Fruit fly (Drosophila melanogaster): Measurements from ENCODE around the gene CG7227.

Gene CG7227

DNA sequence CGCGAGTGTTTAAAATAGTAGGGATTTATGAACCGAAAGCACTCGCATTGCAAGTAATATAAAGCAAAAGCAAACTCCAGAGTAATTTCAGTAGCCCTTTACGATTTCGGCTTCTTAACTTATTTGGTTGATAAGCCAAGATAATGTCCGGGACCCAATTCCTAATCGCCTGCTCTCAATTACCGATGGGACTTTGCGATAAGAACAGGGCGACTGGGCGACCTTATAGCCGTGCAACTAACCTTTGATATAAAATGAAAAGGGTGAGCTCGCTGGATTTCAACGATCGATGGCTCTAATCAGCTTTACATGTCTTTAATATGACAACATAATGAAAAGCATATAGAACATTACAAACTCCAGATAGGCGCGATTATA lies at the start of gene CG7227:
TSS of gene CG7227 (minus strand) at position 72 of the 378 bp plus-strand sequence.
- TF ChIP-seq Dll (optimal IDR thresholded peaks at IDR 0.05), result no peak
- TF ChIP-seq CG8478 (optimal IDR thresholded peaks at IDR 0.05), result no peak
- no peak for TF ChIP-seq usp (GFP tag; optimal IDR thresholded peaks at IDR 0.05)
- TF ChIP-seq psq (optimal IDR thresholded peaks at IDR 0.05), result no peak
- TF ChIP-seq EcR (GFP tag; optimal IDR thresholded peaks at IDR 0.05), result no peak
- no peak for TF ChIP-seq pan (optimal IDR thresholded peaks at IDR 0.05)

DNA sequence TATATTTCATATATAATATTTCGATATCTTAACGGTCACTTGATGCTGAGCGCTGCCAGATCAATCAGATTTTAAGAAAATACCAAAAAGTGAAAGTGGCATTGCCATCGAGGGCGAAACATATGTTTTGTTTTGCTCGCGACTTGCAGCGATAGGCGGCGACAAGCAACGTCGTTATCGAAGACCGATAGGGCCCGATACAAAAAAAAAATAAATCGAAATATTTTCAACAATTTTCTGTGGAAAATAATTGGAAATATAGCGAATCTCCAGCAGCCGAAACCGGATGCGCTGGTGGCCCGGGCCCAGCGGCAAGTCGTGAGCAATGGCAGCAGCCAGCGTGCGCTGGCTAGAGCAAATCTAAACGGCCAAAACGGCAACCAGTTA lies 45.3 kb upstream of the CG7227 start, which contains the start of gene Megf8:
TSS of gene Megf8 (plus strand) at position 190 of the 387 bp plus-strand sequence.
- TF ChIP-seq Dll (optimal IDR thresholded peaks at IDR 0.05) (no peak), EcR (GFP tag; optimal IDR thresholded peaks at IDR 0.05) (no peak), pan (optimal IDR thresholded peaks at IDR 0.05) (no peak), CG8478 (optimal IDR thresholded peaks at IDR 0.05) (no peak), psq (optimal IDR thresholded peaks at IDR 0.05) (no peak), usp (GFP tag; optimal IDR thresholded peaks at IDR 0.05) (no peak)

dm6 chr2L:8042645-8043281 lies 44.8 kb upstream of the CG7227 start, which contains the start of gene RpL36A:
RpL36A (minus strand) TSS chr2L:8042909.
- TF ChIP-seq EcR (GFP tag; optimal IDR thresholded peaks at IDR 0.05), result no peak
- no peak for TF ChIP-seq Dll (optimal IDR thresholded peaks at IDR 0.05)
- no peak for TF ChIP-seq usp (GFP tag; optimal IDR thresholded peaks at IDR 0.05)
- TF ChIP-seq CG8478 (optimal IDR thresholded peaks at IDR 0.05), result no peak
- TF ChIP-seq pan (optimal IDR thresholded peaks at IDR 0.05), result no peak
- TF ChIP-seq psq (optimal IDR thresholded peaks at IDR 0.05), result no peak

DNA sequence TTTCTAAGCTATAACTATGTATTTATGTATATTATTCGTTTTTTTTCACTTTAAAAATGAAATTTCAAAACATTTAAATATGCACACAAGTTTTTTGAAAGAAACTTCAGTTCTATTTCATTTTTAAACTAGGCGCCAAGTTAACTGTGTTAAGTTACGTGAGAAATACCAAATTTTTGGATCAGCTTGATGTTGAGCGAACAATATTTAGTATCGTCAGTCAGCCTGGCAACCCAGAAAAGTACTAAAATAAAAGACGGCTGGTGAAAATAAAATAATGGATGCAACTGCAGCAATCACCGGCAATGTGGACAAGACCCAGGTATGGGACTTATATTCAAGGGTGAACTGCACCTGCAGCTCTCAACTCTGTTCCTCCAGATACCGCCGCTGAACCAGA lies 42.9 kb upstream of the CG7227 start, which contains the start of gene CCDC53:
TSS of gene CCDC53 (plus strand) at position 235 of the 400 bp plus-strand sequence.
- TF ChIP-seq Dll (optimal IDR thresholded peaks at IDR 0.05), result no peak
- no peak for TF ChIP-seq usp (GFP tag; optimal IDR thresholded peaks at IDR 0.05)
- TF ChIP-seq pan (optimal IDR thresholded peaks at IDR 0.05), result no peak
- TF ChIP-seq EcR (GFP tag; optimal IDR thresholded peaks at IDR 0.05), result no peak
- no peak for TF ChIP-seq CG8478 (optimal IDR thresholded peaks at IDR 0.05)
- no peak for TF ChIP-seq psq (optimal IDR thresholded peaks at IDR 0.05)

DNA sequence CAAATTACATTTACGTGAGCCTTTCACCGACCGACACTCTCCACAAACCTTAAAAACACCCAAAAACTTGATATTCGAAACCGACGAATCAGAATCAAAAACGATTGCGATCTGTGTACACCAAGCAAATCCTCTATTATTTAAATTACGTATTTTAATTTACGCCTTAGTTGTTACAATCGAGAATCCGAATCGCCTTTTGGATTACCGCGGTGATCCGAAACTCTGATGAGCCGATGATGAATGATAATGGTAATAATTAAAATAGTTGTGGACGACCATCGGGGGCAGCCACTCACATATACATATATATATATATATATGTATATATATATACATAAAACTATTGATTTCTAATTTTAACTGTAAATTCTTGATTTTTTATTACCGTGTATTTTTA lies 41.7 kb upstream of the CG7227 start, which contains the start of gene CG7367:
TSS of gene CG7367 (minus strand) at position 101 of the 400 bp plus-strand sequence.
- no peak for TF ChIP-seq usp (GFP tag; optimal IDR thresholded peaks at IDR 0.05)
- TF ChIP-seq Dll (optimal IDR thresholded peaks at IDR 0.05), result no peak

- TF ChIP-seq CG8478 (optimal IDR thresholded peaks at IDR 0.05), result no peak
- TF ChIP-seq pan (optimal IDR thresholded peaks at IDR 0.05), result no peak
- no peak for TF ChIP-seq usp (GFP tag; optimal IDR thresholded peaks at IDR 0.05)
- no peak for TF ChIP-seq EcR (GFP tag; optimal IDR thresholded peaks at IDR 0.05)
- TF ChIP-seq Dll (optimal IDR thresholded peaks at IDR 0.05), result no peak
- TF ChIP-seq psq (optimal IDR thresholded peaks at IDR 0.05), result no peak
Observed at dm6 chr2L:8034734-8035133, 36.8 kb upstream of the CG7227 start.

DNA sequence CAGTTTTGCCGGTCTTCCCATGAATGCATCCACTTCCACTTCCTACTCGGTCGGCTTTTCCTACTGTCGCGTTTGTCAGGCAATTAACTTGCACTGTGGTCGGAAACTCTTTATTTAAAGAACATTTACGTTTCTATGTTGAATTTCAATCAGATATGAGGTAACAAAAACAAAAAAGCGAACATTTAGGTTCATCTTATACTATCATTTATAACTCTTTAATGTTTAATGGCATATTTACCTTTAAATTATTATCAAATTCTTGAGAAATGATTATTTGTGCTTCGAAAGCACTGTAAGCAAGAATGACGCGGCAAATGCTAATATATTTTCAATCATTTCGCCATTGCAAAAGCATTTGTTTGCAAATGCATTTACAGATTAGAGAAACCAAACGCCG lies 35.8 kb upstream of the CG7227 start:
- TF ChIP-seq CG8478 (optimal IDR thresholded peaks at IDR 0.05) (no peak), psq (optimal IDR thresholded peaks at IDR 0.05) (no peak), pan (optimal IDR thresholded peaks at IDR 0.05) (no peak)

dm6 chr2L:8031588-8031987 lies 33.6 kb upstream of the CG7227 start:
- TF ChIP-seq psq (optimal IDR thresholded peaks at IDR 0.05), result no peak
- no peak for TF ChIP-seq EcR (GFP tag; optimal IDR thresholded peaks at IDR 0.05)
- no peak for TF ChIP-seq CG8478 (optimal IDR thresholded peaks at IDR 0.05)
- no peak for TF ChIP-seq usp (GFP tag; optimal IDR thresholded peaks at IDR 0.05)
- no peak for TF ChIP-seq Dll (optimal IDR thresholded peaks at IDR 0.05)
- TF ChIP-seq pan (optimal IDR thresholded peaks at IDR 0.05), result no peak

- TF ChIP-seq CG8478 (optimal IDR thresholded peaks at IDR 0.05) (peak; percentile 77), Dll (optimal IDR thresholded peaks at IDR 0.05) (no peak)
Observed at dm6 chr2L:8030693-8031210, 32.8 kb upstream of the CG7227 start, which contains the start of gene Cka. Cka (plus strand) TSS chr2L:8030721.

- TF ChIP-seq usp (GFP tag; optimal IDR thresholded peaks at IDR 0.05), result no peak
- TF ChIP-seq Dll (optimal IDR thresholded peaks at IDR 0.05), result no peak
- TF ChIP-seq psq (optimal IDR thresholded peaks at IDR 0.05), result no peak
- no peak for TF ChIP-seq EcR (GFP tag; optimal IDR thresholded peaks at IDR 0.05)
- no peak for TF ChIP-seq pan (optimal IDR thresholded peaks at IDR 0.05)
- TF ChIP-seq CG8478 (optimal IDR thresholded peaks at IDR 0.05), result no peak
Observed at dm6 chr2L:8030102-8030501, 32.2 kb upstream of the CG7227 start.

- TF ChIP-seq EcR (GFP tag; optimal IDR thresholded peaks at IDR 0.05) (no peak), pan (optimal IDR thresholded peaks at IDR 0.05) (no peak), psq (optimal IDR thresholded peaks at IDR 0.05) (no peak), Dll (optimal IDR thresholded peaks at IDR 0.05) (no peak)
Observed at dm6 chr2L:8029160-8029852, 31.4 kb upstream of the CG7227 start, which contains the start of gene baf. baf (plus strand) TSS chr2L:8029462.

dm6 chr2L:8024325-8024724 lies 26.4 kb upstream of the CG7227 start:
- TF ChIP-seq CG8478 (optimal IDR thresholded peaks at IDR 0.05) (no peak), psq (optimal IDR thresholded peaks at IDR 0.05) (no peak), Dll (optimal IDR thresholded peaks at IDR 0.05) (no peak), EcR (GFP tag; optimal IDR thresholded peaks at IDR 0.05) (no peak), usp (GFP tag; optimal IDR thresholded peaks at IDR 0.05) (no peak), pan (optimal IDR thresholded peaks at IDR 0.05) (no peak)

Data from whole organism.